Fruit fly (Drosophila melanogaster) whole organism, embryonic: Measurements from ENCODE around the gene Eip75B.

Source experiments
- Antp ChIP-seq: fragments of 200-800 bp; sonication (Bioruptor generic); optimal IDR thresholded peaks from 3 replicates; lab custom pipeline; 2016; ENCODE audit warnings: missing biosample characterization, missing genetic modification characterization
- CG10267 ChIP-seq: fragments of 200-800 bp; sonication (Bioruptor generic); optimal IDR thresholded peaks from 2 replicates; lab custom pipeline; 2018; ENCODE audit warnings: missing biosample characterization, mild to moderate bottlenecking, missing genetic modification characterization, moderate library complexity
- CG11456 ChIP-seq: fragments of 200-800 bp; sonication (Bioruptor generic); IDR thresholded peaks from 3 replicates; pipeline ENCODE4 v1.3.6; 2022; ENCODE audit warnings: missing biosample characterization, missing genetic modification characterization
- CG12299 ChIP-seq: fragments of 200-800 bp; sonication (Bioruptor generic); optimal IDR thresholded peaks from 2 replicates; lab custom pipeline; 2018; ENCODE audit warnings: missing biosample characterization, mild to moderate bottlenecking, missing genetic modification characterization
- CG13894 ChIP-seq: fragments of 200-800 bp; sonication (Bioruptor generic); optimal IDR thresholded peaks from 3 replicates; lab custom pipeline; 2018; ENCODE audit warnings: missing biosample characterization, mild to moderate bottlenecking, missing genetic modification characterization, moderate library complexity
- CG15601 ChIP-seq: fragments of 200-800 bp; sonication (Bioruptor generic); optimal IDR thresholded peaks from 3 replicates; lab custom pipeline; 2019; ENCODE audit warnings: missing biosample characterization, mild to moderate bottlenecking, missing genetic modification characterization, moderate library complexity
- CG17359 ChIP-seq: fragments of 200-800 bp; sonication (Bioruptor generic); optimal IDR thresholded peaks from 3 replicates; lab custom pipeline; 2018; ENCODE audit warnings: missing biosample characterization, mild to moderate bottlenecking, missing genetic modification characterization, moderate library complexity
- CG17385 ChIP-seq: fragments of 200-800 bp; sonication (Bioruptor generic); optimal IDR thresholded peaks from 3 replicates; lab custom pipeline; 2018; ENCODE audit warnings: missing biosample characterization, mild to moderate bottlenecking, missing genetic modification characterization
- CG18262 ChIP-seq: fragments of 200-800 bp; optimal IDR thresholded peaks from 3 replicates; lab custom pipeline; 2019; ENCODE audit warnings: missing biosample characterization, mild to moderate bottlenecking, missing genetic modification characterization, moderate library complexity
- CG2116 ChIP-seq: fragments of 200-800 bp; sonication (Bioruptor generic); optimal IDR thresholded peaks from 3 replicates; lab custom pipeline; 2018; ENCODE audit warnings: missing biosample characterization, mild to moderate bottlenecking, missing genetic modification characterization
- CG31388 ChIP-seq: fragments of 200-800 bp; sonication (Bioruptor generic); optimal IDR thresholded peaks from 2 replicates; lab custom pipeline; 2016; ENCODE audit warnings: missing biosample characterization, missing genetic modification characterization
- CG3726 ChIP-seq: fragments of 200-800 bp; sonication (Bioruptor generic); IDR thresholded peaks from 3 replicates; pipeline ENCODE4, ENCODE4 v1.3.6; 2022; ENCODE audit warnings: missing biosample characterization, missing genetic modification characterization
- CG6791 ChIP-seq: fragments of 200-800 bp; sonication (Bioruptor generic); IDR thresholded peaks from 3 replicates; pipeline ENCODE4 v1.3.6; 2022; ENCODE audit warnings: missing biosample characterization, missing genetic modification characterization; ENCODE audit not compliant: partially characterized antibody
- CG6813 ChIP-seq: fragments of 200-800 bp; sonication (Bioruptor generic); optimal IDR thresholded peaks from 2 replicates; lab custom pipeline; 2017; ENCODE audit warnings: missing biosample characterization, missing genetic modification characterization, mild to moderate bottlenecking, moderate library complexity, missing genetic modification reagents
- CG8290 ChIP-seq, 3 experiments: fragments of 200-800 bp; sonication (Bioruptor generic); optimal IDR thresholded peaks; 2 replicates each; lab custom pipeline; 2016 to 2019; ENCODE audit warnings: missing biosample characterization in 3 of 3, missing genetic modification characterization in 3 of 3, mild to moderate bottlenecking in 2 of 3, moderate library complexity in 1 of 3
- CG8478 ChIP-seq: fragments of >200 bp; optimal IDR thresholded peaks from 2 replicates; lab custom pipeline; 2018
- CG8944 ChIP-seq: fragments of 200-800 bp; sonication (Bioruptor generic); optimal IDR thresholded peaks from 3 replicates; lab custom pipeline; 2016; ENCODE audit warnings: missing biosample characterization, missing genetic modification characterization
- CHES-1-like ChIP-seq: fragments of 200-800 bp; sonication (Bioruptor generic); optimal IDR thresholded peaks from 2 replicates; lab custom pipeline; 2016; ENCODE audit warnings: missing biosample characterization, missing genetic modification characterization
- Dfd ChIP-seq, 2 experiments: fragments of >200 bp; optimal IDR thresholded peaks; 2 replicates each; lab custom pipeline; 2017; ENCODE audit warnings: missing biosample characterization in 2 of 2, missing genetic modification characterization in 2 of 2
- ERR ChIP-seq: fragments of 200-800 bp; sonication (Bioruptor generic); optimal IDR thresholded peaks from 2 replicates; lab custom pipeline; 2016; ENCODE audit warnings: missing biosample characterization, missing genetic modification characterization
- Hey ChIP-seq: fragments of 200-800 bp; sonication (Bioruptor generic); optimal IDR thresholded peaks from 3 replicates; lab custom pipeline; 2018; ENCODE audit warnings: missing biosample characterization, mild to moderate bottlenecking, missing genetic modification characterization
- Hsf ChIP-seq: fragments of 200-800 bp; sonication (Bioruptor generic); optimal IDR thresholded peaks from 3 replicates; lab custom pipeline; 2016; ENCODE audit warnings: missing biosample characterization, missing genetic modification characterization
- Kr ChIP-seq: fragments of 200-800 bp; sonication (Bioruptor generic); optimal IDR thresholded peaks from 2 replicates; lab custom pipeline; 2017; ENCODE audit warnings: missing biosample characterization, mild to moderate bottlenecking, missing genetic modification characterization
- Med ChIP-seq: fragments of 200-800 bp; sonication (Bioruptor generic); peaks from one replicate; lab custom pipeline; 2016; ENCODE audit warnings: missing biosample characterization, missing genetic modification characterization, mild to moderate bottlenecking, inconsistent platforms, moderate library complexity
- Meics ChIP-seq: fragments of 200-800 bp; sonication (Bioruptor generic); optimal IDR thresholded peaks from 2 replicates; lab custom pipeline; 2017; ENCODE audit warnings: missing biosample characterization, mild to moderate bottlenecking, missing genetic modification characterization
- Stat92E ChIP-seq, 3 experiments: fragments of >200 bp in 2 of 3; fragments of 200-800 bp in 1 of 3; sonication (Bioruptor generic) in 1 of 3; optimal IDR thresholded peaks; 2 replicates each; lab custom pipeline; 2017 to 2019; ENCODE audit warnings: missing biosample characterization in 3 of 3, missing genetic modification characterization in 3 of 3, mild to moderate bottlenecking in 1 of 3, moderate library complexity in 1 of 3
- Taf1 ChIP-seq: fragments of 200-800 bp; sonication (Bioruptor generic); IDR thresholded peaks from 2 replicates; pipeline ENCODE4 v1.3.6; 2022; ENCODE audit warnings: missing biosample characterization, missing genetic modification characterization
- ac ChIP-seq: fragments of 200-800 bp; sonication (Bioruptor generic); optimal IDR thresholded peaks from 3 replicates; lab custom pipeline; 2017; ENCODE audit warnings: missing biosample characterization, mild to moderate bottlenecking, missing genetic modification characterization
- ara ChIP-seq: fragments of 200-800 bp; sonication (Bioruptor generic); IDR thresholded peaks from 2 replicates; pipeline ENCODE4 v1.3.6; 2022; ENCODE audit warnings: missing biosample characterization, missing genetic modification characterization
- az2 ChIP-seq: fragments of 200-800 bp; sonication (Bioruptor generic); optimal IDR thresholded peaks from 3 replicates; lab custom pipeline; 2016; ENCODE audit warnings: missing biosample characterization, missing genetic modification characterization
- corto ChIP-seq: fragments of 200-800 bp; sonication (Bioruptor generic); optimal IDR thresholded peaks from 2 replicates; lab custom pipeline; 2016; ENCODE audit warnings: missing biosample characterization, mild to moderate bottlenecking, missing genetic modification characterization, moderate library complexity
- exex ChIP-seq: fragments of 200-800 bp; sonication (Bioruptor generic); optimal IDR thresholded peaks from 4 replicates; lab custom pipeline; 2018; ENCODE audit warnings: missing biosample characterization, mild to moderate bottlenecking, missing genetic modification characterization, moderate library complexity
- gce ChIP-seq: fragments of 200-800 bp; sonication (Bioruptor generic); IDR thresholded peaks from 3 replicates; pipeline ENCODE4 v1.3.6; 2022; ENCODE audit warnings: missing biosample characterization, missing genetic modification characterization
- gcm2 ChIP-seq: fragments of 200-800 bp; sonication (Bioruptor generic); optimal IDR thresholded peaks from 2 replicates; lab custom pipeline; 2016; ENCODE audit warnings: missing biosample characterization, missing genetic modification characterization
- gfzf ChIP-seq: fragments of 200-800 bp; sonication (Bioruptor generic); optimal IDR thresholded peaks from 2 replicates; lab custom pipeline; 2016; ENCODE audit warnings: missing biosample characterization, mild to moderate bottlenecking, missing genetic modification characterization, moderate library complexity
- h ChIP-seq: fragments of >200 bp; optimal IDR thresholded peaks from 2 replicates; lab custom pipeline; 2017
- ind ChIP-seq: fragments of 200-800 bp; sonication (Bioruptor generic); optimal IDR thresholded peaks from 3 replicates; lab custom pipeline; 2016; ENCODE audit warnings: missing biosample characterization, missing genetic modification characterization
- lab ChIP-seq: fragments of 200-800 bp; sonication (Bioruptor generic); optimal IDR thresholded peaks from 3 replicates; lab custom pipeline; 2017; ENCODE audit warnings: missing biosample characterization, missing genetic modification characterization, mild to moderate bottlenecking, moderate library complexity, missing genetic modification reagents
- lmd ChIP-seq: fragments of 200-800 bp; sonication (Bioruptor generic); IDR thresholded peaks from 2 replicates; pipeline ENCODE4 v1.3.6; 2022; ENCODE audit warnings: missing biosample characterization, missing genetic modification characterization
- pho ChIP-seq: fragments of 200-800 bp; sonication (Bioruptor generic); optimal IDR thresholded peaks from 2 replicates; lab custom pipeline; 2016; ENCODE audit warnings: missing biosample characterization, missing genetic modification characterization
- phol ChIP-seq: fragments of 200-800 bp; sonication (Bioruptor generic); optimal IDR thresholded peaks from 3 replicates; lab custom pipeline; 2018; ENCODE audit warnings: missing biosample characterization, mild to moderate bottlenecking, missing genetic modification characterization, moderate library complexity
- pzg ChIP-seq: fragments of 200-800 bp; sonication (Bioruptor generic); optimal IDR thresholded peaks from 3 replicates; lab custom pipeline; 2018; ENCODE audit warnings: missing biosample characterization, mild to moderate bottlenecking, missing genetic modification characterization, moderate library complexity
- ranshi ChIP-seq: fragments of 200-800 bp; sonication (Bioruptor generic); IDR thresholded peaks from 2 replicates; pipeline ENCODE4 v1.3.6; 2022; ENCODE audit warnings: missing biosample characterization, missing genetic modification characterization
- ro ChIP-seq: fragments of 200-800 bp; sonication (Bioruptor generic); IDR thresholded peaks from 2 replicates; pipeline ENCODE4 v1.3.6; 2022; ENCODE audit warnings: missing biosample characterization, missing genetic modification characterization
- sd ChIP-seq: fragments of 200-800 bp; sonication (Bioruptor generic); optimal IDR thresholded peaks from 3 replicates; lab custom pipeline; 2018; ENCODE audit warnings: missing biosample characterization, mild to moderate bottlenecking, missing genetic modification characterization, moderate library complexity
- sna ChIP-seq: fragments of 200-800 bp; sonication (Bioruptor generic); IDR thresholded peaks from 2 replicates; pipeline ENCODE4 v1.3.6; 2022; ENCODE audit warnings: missing biosample characterization, missing genetic modification characterization; ENCODE audit not compliant: partially characterized antibody
- sqz ChIP-seq: fragments of 200-800 bp; sonication (Bioruptor generic); optimal IDR thresholded peaks from 3 replicates; lab custom pipeline; 2018; ENCODE audit warnings: missing biosample characterization, mild to moderate bottlenecking, missing genetic modification characterization
- tup ChIP-seq: fragments of 200-800 bp; sonication (Bioruptor generic); optimal IDR thresholded peaks from 2 replicates; lab custom pipeline; 2016; ENCODE audit warnings: missing biosample characterization, mild to moderate bottlenecking, missing genetic modification characterization, moderate library complexity
- unc-4 ChIP-seq: fragments of 200-800 bp; sonication (Bioruptor generic); IDR thresholded peaks from 2 replicates; pipeline ENCODE4 v1.3.6; 2022; ENCODE audit warnings: missing biosample characterization, missing genetic modification characterization; ENCODE audit not compliant: partially characterized antibody

Eip75B gene

DNA sequence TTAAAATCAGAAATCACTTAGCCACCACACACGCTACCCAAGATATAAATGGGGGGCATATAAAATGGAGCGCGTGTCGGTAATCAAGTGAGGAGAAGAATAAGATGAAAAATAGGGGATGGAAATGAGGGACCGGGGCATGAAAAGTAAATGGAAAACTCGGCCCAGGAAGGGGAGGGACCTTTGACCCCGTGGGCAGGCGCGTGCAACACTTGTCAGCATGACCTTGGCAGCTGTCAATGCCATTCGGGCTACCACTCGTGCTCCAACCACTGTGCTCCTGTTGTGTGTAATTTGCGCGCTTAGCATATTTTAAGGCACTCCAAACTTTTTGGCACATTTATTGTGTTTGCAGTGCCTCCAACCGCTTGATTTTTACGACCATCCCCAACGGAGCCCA lies 118.1 kb downstream of the Eip75B start (continued):
- TF ChIP-seq ERR = peak; percentile 71

DNA sequence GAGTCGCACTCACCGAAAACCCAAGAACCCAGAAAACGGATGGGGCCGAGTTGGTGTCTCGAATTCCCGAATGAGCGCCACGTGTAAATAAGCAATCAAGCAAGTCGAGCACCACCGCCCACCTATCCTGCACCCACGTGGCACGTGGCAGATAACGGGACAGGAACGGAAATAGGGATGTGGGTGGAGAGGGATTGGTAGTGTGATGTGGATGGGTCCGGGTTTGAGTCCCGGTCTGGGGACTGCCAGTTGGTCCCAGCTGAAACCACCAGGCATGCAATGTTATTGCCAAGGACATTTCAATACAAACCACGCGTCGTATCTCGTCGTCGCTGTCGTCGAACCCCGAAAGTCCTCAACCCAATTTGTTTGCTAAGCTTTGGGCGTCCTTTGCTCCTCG lies 119.1 kb downstream of the Eip75B start:
- TF ChIP-seq CG11456 (GFP tag; lab: Robert Waterston, UW) (0 out of 3 replicates have a peak, but pooled peaks have one; percentile 11), CG6791 (GFP tag; lab: Robert Waterston, UW) (no peak), ara (GFP tag; lab: Robert Waterston, UW) (no peak), sna (GFP tag; lab: Robert Waterston, UW) (no peak), Med (GFP tag; lab: Kevin White, UChicago) (peak; percentile 31), CG2116 (no peak), Kr (no peak), CG8478 (lab: Kevin White, UChicago) (peak; percentile 60), CG17359 (tag; lab: Kevin White, UChicago) (no peak), Taf1 (GFP tag; lab: Robert Waterston, UW) (no peak), Dfd (GFP tag; optimal IDR thresholded peaks at IDR 0.05; lab: Kevin White, UChicago) (no peak), Hey (tag; lab: Kevin White, UChicago) (peak; percentile 91), Antp (GFP tag; lab: Kevin White, UChicago) (no peak), CHES-1-like (no peak), Stat92E (GFP tag; optimal IDR thresholded peaks at IDR 0.05; lab: Kevin White, UChicago) (no peak), unc-4 (GFP tag; lab: Robert Waterston, UW) (no peak), sd (tag; lab: Kevin White, UChicago) (no peak), corto (no peak), ac (GFP tag; lab: Kevin White, UChicago) (no peak), ro (GFP tag; lab: Robert Waterston, UW) (no peak), CG10267 (no peak), CG18262 (tag; lab: Kevin White, UChicago) (no peak), CG12299 (tag; lab: Kevin White, UChicago) (no peak), lmd (no peak), ind (GFP tag; lab: Kevin White, UChicago) (no peak), CG3726 (no peak), tup (GFP tag; lab: Kevin White, UChicago) (no peak), CG15601 (no peak), h (lab: Kevin White, UChicago) (no peak), CG13894 (tag; lab: Kevin White, UChicago) (peak; percentile 63), phol (tag; lab: Kevin White, UChicago) (no peak), exex (no peak), CG8290 (GFP tag; optimal IDR thresholded peaks at IDR 0.05; lab: Kevin White, UChicago) (no peak), CG8290 (tag; optimal IDR thresholded peaks at IDR 0.05; lab: Kevin White, UChicago) (no peak), ranshi (GFP tag; lab: Robert Waterston, UW) (no peak), lab (GFP tag; lab: Kevin White, UChicago) (peak; percentile 4), CG8944 (GFP tag; lab: Kevin White, UChicago) (no peak), CG17385 (no peak), gfzf (GFP tag; lab: Kevin White, UChicago) (no peak), pzg (GFP tag; lab: Kevin White, UChicago) (no peak), CG6813 (GFP tag; lab: Kevin White, UChicago) (no peak), sqz (GFP tag; lab: Kevin White, UChicago) (no peak), gcm2 (GFP tag; lab: Kevin White, UChicago) (no peak), gce (GFP tag; lab: Robert Waterston, UW) (no peak), Hsf (GFP tag; lab: Kevin White, UChicago) (no peak), pho (no peak), CG31388 (GFP tag; lab: Kevin White, UChicago) (no peak), Meics (GFP tag; lab: Kevin White, UChicago) (no peak), az2 (GFP tag; lab: Kevin White, UChicago) (no peak), ERR (peak; percentile 4)
